Fruit fly (Drosophila melanogaster) whole organism, prepupa: ENCODE data around the gene CG12278.

Experiments used
- CG16779 ChIP-seq: fragments of 200-800 bp; sonication (Bioruptor generic); optimal IDR thresholded peaks from 3 replicates; lab custom pipeline; 2017; ENCODE audit warnings: missing biosample characterization, mild to moderate bottlenecking, missing genetic modification characterization
- CG6276 ChIP-seq: fragments of 200-800 bp; sonication (Bioruptor generic); optimal IDR thresholded peaks from 2 replicates; lab custom pipeline; 2017; ENCODE audit warnings: missing biosample characterization, mild to moderate bottlenecking, missing genetic modification characterization
- Hr38 ChIP-seq: sonication (Bioruptor generic); optimal IDR thresholded peaks from 2 replicates; lab custom pipeline; 2016; ENCODE audit warnings: missing biosample characterization, missing genetic modification characterization
- Hr4 ChIP-seq: fragments of 200-800 bp; sonication (Bioruptor generic); optimal IDR thresholded peaks from 3 replicates; lab custom pipeline; 2016; ENCODE audit warnings: missing biosample characterization, missing genetic modification characterization
- Lpt ChIP-seq: fragments of 200-800 bp; sonication (Bioruptor generic); optimal IDR thresholded peaks from 3 replicates; lab custom pipeline; 2016; ENCODE audit warnings: missing biosample characterization, missing genetic modification characterization
- OdsH ChIP-seq: fragments of 200-800 bp; sonication (Bioruptor generic); optimal IDR thresholded peaks from 3 replicates; lab custom pipeline; 2016; ENCODE audit warnings: missing biosample characterization, missing genetic modification characterization
- Sox14 ChIP-seq: fragments of 200-800 bp; sonication (Bioruptor generic); optimal IDR thresholded peaks from 3 replicates; lab custom pipeline; 2016; ENCODE audit warnings: missing biosample characterization, missing genetic modification characterization
- cyc ChIP-seq: fragments of 200-800 bp; sonication (Bioruptor generic); optimal IDR thresholded peaks from 3 replicates; lab custom pipeline; 2016; ENCODE audit warnings: missing biosample characterization, missing genetic modification characterization

DNA sequence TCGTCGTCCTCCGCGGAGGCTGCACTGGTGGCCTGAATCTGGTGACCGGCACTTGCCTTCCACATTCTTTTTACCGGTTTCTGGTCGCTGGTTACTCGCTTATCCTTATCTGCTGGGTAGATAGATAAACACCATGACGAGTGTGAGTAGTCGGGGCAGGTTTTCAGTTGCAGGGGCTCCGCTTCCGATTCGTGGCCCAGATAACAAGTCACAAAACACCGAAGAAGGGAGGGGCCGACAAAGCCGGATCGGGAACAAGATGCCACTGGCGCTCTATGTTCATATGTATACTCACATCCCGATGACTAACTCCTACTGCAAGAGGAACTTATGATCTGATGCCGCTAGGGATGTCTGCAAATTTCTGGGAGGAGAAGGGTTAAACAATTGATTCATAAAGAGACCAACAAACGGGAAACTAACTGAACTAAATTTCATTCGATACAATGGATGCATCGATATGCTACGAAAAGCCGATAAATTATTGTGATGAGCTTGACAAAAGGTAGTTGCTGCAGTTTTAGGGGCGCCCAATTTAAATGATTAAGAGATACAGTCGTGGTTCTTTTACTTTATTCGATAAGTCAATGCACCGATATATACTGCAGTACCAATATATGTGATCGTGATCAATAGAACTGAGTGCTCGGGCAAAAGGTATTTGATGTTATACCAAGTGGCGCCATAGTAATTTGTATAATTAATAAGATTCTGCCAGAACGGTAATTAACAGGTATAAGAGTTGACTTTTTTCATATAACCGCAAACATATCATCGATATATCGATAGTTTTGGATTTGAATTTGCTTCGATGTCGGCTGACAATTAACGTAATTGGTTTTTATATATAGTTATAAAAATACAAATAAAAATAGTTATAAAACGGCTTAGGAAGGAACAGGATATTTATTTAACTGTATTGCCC lies 20.4 kb downstream of the CG12278 start, which contains the start of gene Cortactin:
- peak; percentile 2 for TF ChIP-seq Sox14 (GFP tag; lab: Kevin White, UChicago)
- no peak for TF ChIP-seq OdsH (GFP tag; lab: Kevin White, UChicago)
- TF ChIP-seq Lpt = no peak
- TF ChIP-seq cyc (GFP tag; lab: Kevin White, UChicago) = no peak
- TF ChIP-seq CG6276 (GFP tag; lab: Kevin White, UChicago) = no peak
- no peak for TF ChIP-seq CG16779 (tag; lab: Kevin White, UChicago)
- no peak for TF ChIP-seq Hr4 (GFP tag; lab: Kevin White, UChicago)
- no peak for TF ChIP-seq Hr38 (GFP tag; lab: Kevin White, UChicago)
